Fruit fly (Drosophila melanogaster) whole organism, embryonic: ENCODE measurements around the gene Nf-YA.
A peak's percentile ranks its signal among the peaks of the same experiment; 100 is the strongest.

Experiments used
- ATbp ChIP-seq: fragments of 200-800 bp; sonication (Bioruptor generic); optimal IDR thresholded peaks from 2 replicates; lab custom pipeline; 2017; ENCODE audit warnings: missing biosample characterization, mild to moderate bottlenecking, missing genetic modification characterization, missing genetic modification reagents
- Ada2b ChIP-seq: fragments of 200-800 bp; sonication (Bioruptor generic); IDR thresholded peaks from 2 replicates; pipeline ENCODE4 v1.3.6; 2022; ENCODE audit warnings: missing biosample characterization, missing genetic modification characterization
- Adf1 ChIP-seq: fragments of 200-800 bp; sonication (Bioruptor generic); IDR thresholded peaks from 2 replicates; pipeline ENCODE4 v1.3.6; 2022; ENCODE audit warnings: missing biosample characterization, missing genetic modification characterization
- CG10209 ChIP-seq: fragments of 200-800 bp; sonication (Bioruptor generic); optimal IDR thresholded peaks from 3 replicates; lab custom pipeline; 2017; ENCODE audit warnings: missing biosample characterization, mild to moderate bottlenecking, missing genetic modification characterization, missing genetic modification reagents
- CG10274 ChIP-seq: fragments of 200-800 bp; sonication (Bioruptor generic); optimal IDR thresholded peaks from 3 replicates; lab custom pipeline; 2017; ENCODE audit warnings: missing biosample characterization, mild to moderate bottlenecking, missing genetic modification characterization
- CG11398 ChIP-seq: fragments of 200-800 bp; sonication (Bioruptor generic); optimal IDR thresholded peaks from 2 replicates; lab custom pipeline; 2016; ENCODE audit warnings: missing biosample characterization, missing genetic modification characterization
- CG11695 ChIP-seq: fragments of 200-800 bp; sonication (Bioruptor generic); IDR thresholded peaks from 3 replicates; pipeline ENCODE4 v1.3.6; 2022; ENCODE audit warnings: missing biosample characterization, missing genetic modification characterization
- CG12942 ChIP-seq: fragments of 200-800 bp; sonication (Bioruptor generic); optimal IDR thresholded peaks from 3 replicates; lab custom pipeline; 2016; ENCODE audit warnings: missing biosample characterization, missing genetic modification characterization
- CG1529 ChIP-seq: fragments of 200-800 bp; sonication (Bioruptor generic); optimal IDR thresholded peaks from 3 replicates; lab custom pipeline; 2018; ENCODE audit warnings: missing biosample characterization, missing genetic modification characterization
- CG18262 ChIP-seq: fragments of 200-800 bp; optimal IDR thresholded peaks from 3 replicates; lab custom pipeline; 2019; ENCODE audit warnings: missing biosample characterization, mild to moderate bottlenecking, missing genetic modification characterization, moderate library complexity
- CG2199 ChIP-seq: fragments of 200-800 bp; sonication (Bioruptor generic); IDR thresholded peaks from 3 replicates; pipeline ENCODE4 v1.3.6; 2022; ENCODE audit warnings: missing biosample characterization, missing genetic modification characterization
- CG2202 ChIP-seq: fragments of 200-800 bp; sonication (Bioruptor generic); optimal IDR thresholded peaks from 2 replicates; lab custom pipeline; 2018; ENCODE audit warnings: missing biosample characterization, mild to moderate bottlenecking, missing genetic modification characterization
- CG32772 ChIP-seq: fragments of 200-800 bp; sonication (Bioruptor generic); IDR thresholded peaks from 2 replicates; pipeline ENCODE4 v1.3.6; 2022; ENCODE audit warnings: missing biosample characterization, missing genetic modification characterization
- CG33213 ChIP-seq: fragments of 200-800 bp; sonication (Bioruptor generic); optimal IDR thresholded peaks from 3 replicates; lab custom pipeline; 2016; ENCODE audit warnings: missing biosample characterization, missing genetic modification characterization
- CG43689 ChIP-seq: fragments of 200-800 bp; sonication (Bioruptor generic); IDR thresholded peaks from 2 replicates; pipeline ENCODE4 v1.3.6; 2022; ENCODE audit warnings: missing biosample characterization, missing genetic modification characterization
- CG4424 ChIP-seq: fragments of 200-800 bp; sonication (Bioruptor generic); optimal IDR thresholded peaks from 3 replicates; lab custom pipeline; 2016; ENCODE audit warnings: missing biosample characterization, missing genetic modification characterization
- CG4730 ChIP-seq: fragments of 200-800 bp; sonication (Bioruptor generic); IDR thresholded peaks from 2 replicates; pipeline ENCODE4 v1.3.6; 2022; ENCODE audit warnings: missing biosample characterization, missing genetic modification characterization
- CG6272 ChIP-seq: fragments of 200-800 bp; sonication (Bioruptor generic); IDR thresholded peaks from 2 replicates; pipeline ENCODE4 v1.3.6; 2022; ENCODE audit warnings: missing biosample characterization, missing genetic modification characterization
- CG6683 ChIP-seq: fragments of 200-800 bp; sonication (Bioruptor generic); optimal IDR thresholded peaks from 2 replicates; lab custom pipeline; 2017; ENCODE audit warnings: missing biosample characterization, mild to moderate bottlenecking, missing genetic modification characterization, missing genetic modification reagents
- CG6791 ChIP-seq: fragments of 200-800 bp; sonication (Bioruptor generic); IDR thresholded peaks from 3 replicates; pipeline ENCODE4 v1.3.6; 2022; ENCODE audit warnings: missing biosample characterization, missing genetic modification characterization; ENCODE audit not compliant: partially characterized antibody
- CG8478 ChIP-seq: fragments of >200 bp; optimal IDR thresholded peaks from 2 replicates; lab custom pipeline; 2018
- CHES-1-like ChIP-seq: fragments of 200-800 bp; sonication (Bioruptor generic); optimal IDR thresholded peaks from 2 replicates; lab custom pipeline; 2016; ENCODE audit warnings: missing biosample characterization, missing genetic modification characterization
- CrebB ChIP-seq: fragments of 200-800 bp; sonication (Bioruptor generic); optimal IDR thresholded peaks from 3 replicates; lab custom pipeline; 2018; ENCODE audit warnings: missing biosample characterization, mild to moderate bottlenecking, missing genetic modification characterization
- Dip2 ChIP-seq: fragments of 200-800 bp; sonication (Bioruptor generic); IDR thresholded peaks from 2 replicates; pipeline ENCODE4 v1.3.6; 2022; ENCODE audit warnings: missing biosample characterization, missing genetic modification characterization
- Fer2 ChIP-seq: fragments of 200-800 bp; sonication (Bioruptor generic); optimal IDR thresholded peaks from 2 replicates; lab custom pipeline; 2018; ENCODE audit warnings: missing biosample characterization, mild to moderate bottlenecking, missing genetic modification characterization, moderate library complexity
- HLH3B ChIP-seq: fragments of 200-800 bp; sonication (Bioruptor generic); IDR thresholded peaks from 2 replicates; pipeline ENCODE4 v1.3.6; 2022; ENCODE audit warnings: missing biosample characterization, missing genetic modification characterization
- Hr39 ChIP-seq: fragments of >200 bp; optimal IDR thresholded peaks from 2 replicates; lab custom pipeline; 2017
- Hr78 ChIP-seq, 2 experiments: fragments of 200-800 bp in 1 of 2; fragments of >200 bp in 1 of 2; sonication (Bioruptor generic) in 1 of 2; optimal IDR thresholded peaks; 2 replicates each; lab custom pipeline; 2017 to 2019; ENCODE audit warnings: missing biosample characterization in 2 of 2, missing genetic modification characterization in 2 of 2, mild to moderate bottlenecking in 1 of 2, moderate library complexity in 1 of 2
- Mes4 ChIP-seq: fragments of 200-800 bp; sonication (Bioruptor generic); optimal IDR thresholded peaks from 2 replicates; lab custom pipeline; 2016; ENCODE audit warnings: missing biosample characterization, missing genetic modification characterization
- Nf-YA ChIP-seq: fragments of 200-800 bp; sonication (Bioruptor generic); IDR thresholded peaks from 2 replicates; pipeline ENCODE4 v1.3.6; 2022; ENCODE audit warnings: missing biosample characterization, missing genetic modification characterization
- NfI ChIP-seq: fragments of 200-800 bp; sonication (Bioruptor generic); optimal IDR thresholded peaks from 3 replicates; lab custom pipeline; 2018; ENCODE audit warnings: missing biosample characterization, mild to moderate bottlenecking, missing genetic modification characterization, moderate library complexity
- Sox100B ChIP-seq: fragments of 200-800 bp; sonication (Bioruptor generic); optimal IDR thresholded peaks from 3 replicates; lab custom pipeline; 2018; ENCODE audit warnings: missing biosample characterization, mild to moderate bottlenecking, missing genetic modification characterization
- Vsx1 ChIP-seq: fragments of 200-800 bp; sonication (Bioruptor generic); optimal IDR thresholded peaks from 2 replicates; lab custom pipeline; 2017; ENCODE audit warnings: missing biosample characterization, mild to moderate bottlenecking, missing genetic modification characterization, missing genetic modification reagents
- ara ChIP-seq: fragments of 200-800 bp; sonication (Bioruptor generic); IDR thresholded peaks from 2 replicates; pipeline ENCODE4 v1.3.6; 2022; ENCODE audit warnings: missing biosample characterization, missing genetic modification characterization
- bbx ChIP-seq: fragments of 200-800 bp; sonication (Bioruptor generic); IDR thresholded peaks from 2 replicates; pipeline ENCODE4 v1.3.6; 2022; ENCODE audit warnings: missing biosample characterization, missing genetic modification characterization; ENCODE audit not compliant: partially characterized antibody
- bigmax ChIP-seq: fragments of 200-800 bp; sonication (Bioruptor generic); optimal IDR thresholded peaks from 2 replicates; lab custom pipeline; 2018; ENCODE audit warnings: missing biosample characterization, mild to moderate bottlenecking, missing genetic modification characterization
- exex ChIP-seq: fragments of 200-800 bp; sonication (Bioruptor generic); optimal IDR thresholded peaks from 4 replicates; lab custom pipeline; 2018; ENCODE audit warnings: missing biosample characterization, mild to moderate bottlenecking, missing genetic modification characterization, moderate library complexity
- her ChIP-seq: fragments of 200-800 bp; sonication (Bioruptor generic); optimal IDR thresholded peaks from 2 replicates; lab custom pipeline; 2016; ENCODE audit warnings: missing biosample characterization, missing genetic modification characterization
- hkb ChIP-seq, 2 experiments: fragments of 200-800 bp in 1 of 2; fragments of >200 bp in 1 of 2; sonication (Bioruptor generic) in 1 of 2; IDR thresholded peaks in 1 of 2; optimal IDR thresholded peaks in 1 of 2; 2 replicates each; pipeline versions ENCODE4 v1.3.6 to Lab custom; 2017 to 2022; ENCODE audit warnings: missing biosample characterization in 1 of 2, missing genetic modification characterization in 1 of 2
- hth ChIP-seq: fragments of >200 bp; optimal IDR thresholded peaks from 2 replicates; lab custom pipeline; 2017; ENCODE audit warnings: inconsistent platforms
- lola ChIP-seq, 3 experiments: fragments of >200 bp in 2 of 3; fragments of 200-800 bp in 1 of 3; sonication (Bioruptor generic) in 1 of 3; optimal IDR thresholded peaks; 2 replicates each; lab custom pipeline; 2017 to 2019; ENCODE audit warnings: missing biosample characterization in 3 of 3, missing genetic modification characterization in 3 of 3, mild to moderate bottlenecking in 1 of 3, moderate library complexity in 1 of 3
- maf-S ChIP-seq: fragments of 200-800 bp; sonication (Bioruptor generic); optimal IDR thresholded peaks from 2 replicates; lab custom pipeline; 2016; ENCODE audit warnings: missing biosample characterization, missing genetic modification characterization
- mirr ChIP-seq: fragments of 200-800 bp; sonication (Bioruptor generic); optimal IDR thresholded peaks from 3 replicates; lab custom pipeline; 2018; ENCODE audit warnings: missing biosample characterization, mild to moderate bottlenecking, missing genetic modification characterization
- peb ChIP-seq: fragments of 200-800 bp; sonication (Bioruptor generic); IDR thresholded peaks from 2 replicates; pipeline ENCODE4 v1.3.6; 2022; ENCODE audit warnings: missing biosample characterization, missing genetic modification characterization
- salm ChIP-seq: fragments of 200-800 bp; sonication (Bioruptor generic); optimal IDR thresholded peaks from 2 replicates; lab custom pipeline; 2018; ENCODE audit warnings: missing biosample characterization, mild to moderate bottlenecking, missing genetic modification characterization
- scrt ChIP-seq: fragments of 200-800 bp; sonication (Bioruptor generic); optimal IDR thresholded peaks from 2 replicates; lab custom pipeline; 2018; ENCODE audit warnings: missing biosample characterization, mild to moderate bottlenecking, missing genetic modification characterization, moderate library complexity
- tup ChIP-seq: fragments of 200-800 bp; sonication (Bioruptor generic); optimal IDR thresholded peaks from 2 replicates; lab custom pipeline; 2016; ENCODE audit warnings: missing biosample characterization, mild to moderate bottlenecking, missing genetic modification characterization, moderate library complexity
- twi ChIP-seq: fragments of 200-800 bp; optimal IDR thresholded peaks from 2 replicates; lab custom pipeline; 2019; ENCODE audit warnings: missing biosample characterization, mild to moderate bottlenecking, missing genetic modification characterization, moderate library complexity
- zen2 ChIP-seq: fragments of 200-800 bp; sonication (Bioruptor generic); IDR thresholded peaks from 3 replicates; pipeline ENCODE4 v1.3.6; 2022; ENCODE audit warnings: missing biosample characterization, missing genetic modification characterization; ENCODE audit not compliant: partially characterized antibody

Gene Nf-YA

dm6 chr3L:9460775-9461491, 18.9 kb upstream of the Nf-YA start, which contains the start of the genes CG3434 and CG44838 (continued):
- TF ChIP-seq Nf-YA (GFP tag; lab: Robert Waterston, UW) (peak; percentile 42; the same call in 1 of the 2 replicates), tup (GFP tag; lab: Kevin White, UChicago) (peak; percentile 38), CG11695 (GFP tag; lab: Robert Waterston, UW) (peak; percentile 67; the same call in 2 of the 3 replicates), CG10209 (GFP tag; lab: Kevin White, UChicago) (peak; percentile 68), Dip2 (GFP tag; lab: Robert Waterston, UW) (no peak), hkb (optimal IDR thresholded peaks at IDR 0.05; lab: Kevin White, UChicago) (no peak), hkb (GFP tag; IDR thresholded peaks at IDR 0.05; lab: Robert Waterston, UW) (peak; percentile 80), exex (tag; lab: Kevin White, UChicago) (peak; percentile 45), CG4424 (GFP tag; lab: Kevin White, UChicago) (peak; percentile 84), mirr (GFP tag; lab: Kevin White, UChicago) (peak; percentile 44), CG6683 (GFP tag; lab: Kevin White, UChicago) (peak; percentile 62), CG6272 (GFP tag; lab: Robert Waterston, UW) (peak; percentile 76; the same call in 1 of the 2 replicates), ara (GFP tag; lab: Robert Waterston, UW) (peak; percentile 65), CG33213 (GFP tag; lab: Kevin White, UChicago) (peak; percentile 55), zen2 (no peak), CG6791 (GFP tag; lab: Robert Waterston, UW) (no peak), twi (peak; percentile 61), CG12942 (GFP tag; lab: Kevin White, UChicago) (peak; percentile 74), CG32772 (GFP tag; lab: Robert Waterston, UW) (peak; percentile 65), CG1529 (peak; percentile 45), Fer2 (peak; percentile 69), lola (GFP tag; optimal IDR thresholded peaks at IDR 0.05; lab: Kevin White, UChicago) (peak in 1 of 3 experiments; percentile 79), CG18262 (tag; lab: Kevin White, UChicago) (peak; percentile 80), CrebB (tag; lab: Kevin White, UChicago) (peak; percentile 38), bigmax (GFP tag; lab: Kevin White, UChicago) (peak; percentile 50), hth (lab: Kevin White, UChicago) (no peak), maf-S (peak; percentile 35), CHES-1-like (GFP tag; lab: Kevin White, UChicago) (peak; percentile 75), NfI (GFP tag; lab: Kevin White, UChicago) (peak; percentile 72), CG43689 (no peak), Hr39 (lab: Kevin White, UChicago) (no peak), Ada2b (peak; percentile 67), bbx (GFP tag; lab: Robert Waterston, UW) (peak; percentile 25; the same call in 1 of the 2 replicates), Hr78 (GFP tag; optimal IDR thresholded peaks at IDR 0.05; lab: Kevin White, UChicago) (peak in 1 of 2 experiments; percentile 7), HLH3B (peak; percentile 67), CG2202 (tag; lab: Kevin White, UChicago) (peak; percentile 58), Sox100B (GFP tag; lab: Kevin White, UChicago) (peak; percentile 71), CG10274 (GFP tag; lab: Kevin White, UChicago) (peak; percentile 45), CG11398 (GFP tag; lab: Kevin White, UChicago) (no peak), CG4730 (GFP tag; lab: Robert Waterston, UW) (peak; percentile 48; the same call in 1 of the 2 replicates), salm (peak; percentile 37), peb (peak; percentile 42), Mes4 (GFP tag; lab: Kevin White, UChicago) (peak; percentile 68), CG2199 (peak; percentile 76), CG8478 (lab: Kevin White, UChicago) (no peak), ATbp (GFP tag; lab: Kevin White, UChicago) (peak; percentile 55), her (GFP tag; lab: Kevin White, UChicago) (no peak), scrt (peak; percentile 75), Adf1 (peak; percentile 62), Vsx1 (GFP tag; lab: Kevin White, UChicago) (peak; percentile 58)
